Worm (Caenorhabditis elegans) whole organism, late embryonic: ENCODE results near the gene ZK177.9.

ENCODE experiments used
- F13H6.1 ChIP-seq: sonication (generic microtip); optimal IDR thresholded peaks from 2 replicates; lab custom pipeline; 2016; ENCODE audit warnings: missing genetic modification characterization, missing compliant biosample characterization
- K02D7.2 ChIP-seq: sonication (generic microtip); optimal IDR thresholded peaks from 2 replicates; lab custom pipeline; 2017; ENCODE audit warnings: mild to moderate bottlenecking, missing genetic modification characterization, missing compliant biosample characterization
- ama-1 ChIP-seq: fragments of 150-350 bp; optimal IDR thresholded peaks from 2 replicates; lab custom pipeline; 2014
- ceh-2 ChIP-seq: sonication (generic microtip); optimal IDR thresholded peaks from 2 replicates; lab custom pipeline; 2016; ENCODE audit warnings: missing genotype, missing genetic modification characterization, missing compliant biosample characterization
- ceh-22 ChIP-seq: sonication (generic microtip); optimal IDR thresholded peaks from 2 replicates; lab custom pipeline; 2017; ENCODE audit warnings: missing biosample characterization, missing genetic modification characterization
- ceh-24 ChIP-seq: sonication (generic microtip); optimal IDR thresholded peaks from 2 replicates; lab custom pipeline; 2016; ENCODE audit warnings: mild to moderate bottlenecking, missing genetic modification characterization, missing compliant biosample characterization
- ceh-30 ChIP-seq: fragments of 150-350 bp; optimal IDR thresholded peaks from 2 replicates; lab custom pipeline; 2014; ENCODE audit warnings: missing biosample characterization, missing genetic modification characterization
- ceh-34 ChIP-seq: sonication (generic microtip); optimal IDR thresholded peaks from 2 replicates; lab custom pipeline; 2016; ENCODE audit warnings: mild to moderate bottlenecking, missing genetic modification characterization, missing compliant biosample characterization
- ceh-45 ChIP-seq: fragments of 200-800 bp; sonication (Bioruptor generic); IDR thresholded peaks from 2 replicates; pipeline ENCODE4 v1.3.6; 2022; ENCODE audit warnings: missing genetic modification reagents, missing genetic modification characterization, missing compliant biosample characterization
- ceh-48 ChIP-seq: sonication (generic microtip); optimal IDR thresholded peaks from 2 replicates; lab custom pipeline; 2016; ENCODE audit warnings: missing genetic modification characterization, inconsistent platforms, missing compliant biosample characterization
- ceh-9 ChIP-seq: sonication (generic microtip); optimal IDR thresholded peaks from 2 replicates; lab custom pipeline; 2016; ENCODE audit warnings: mild to moderate bottlenecking, missing genetic modification characterization, inconsistent platforms, missing compliant biosample characterization
- che-1 ChIP-seq: sonication (generic microtip); optimal IDR thresholded peaks from 2 replicates; lab custom pipeline; 2016; ENCODE audit warnings: mild to moderate bottlenecking, missing genetic modification characterization, missing compliant biosample characterization
- dmd-4 ChIP-seq: sonication (generic microtip); optimal IDR thresholded peaks from 2 replicates; lab custom pipeline; 2016; ENCODE audit warnings: borderline replicate concordance, missing genetic modification characterization, missing compliant biosample characterization
- elt-2 ChIP-seq: sonication (generic microtip); optimal IDR thresholded peaks from 2 replicates; lab custom pipeline; 2016; ENCODE audit warnings: missing genetic modification reagents, missing genetic modification characterization, missing compliant biosample characterization
- elt-4 ChIP-seq: sonication (generic microtip); optimal IDR thresholded peaks from 2 replicates; lab custom pipeline; 2016; ENCODE audit warnings: missing genetic modification characterization, missing compliant biosample characterization
- eyg-1 ChIP-seq: sonication (generic microtip); optimal IDR thresholded peaks from 2 replicates; lab custom pipeline; 2016; ENCODE audit warnings: missing genotype, missing genetic modification characterization, missing compliant biosample characterization
- fax-1 ChIP-seq: sonication (generic microtip); optimal IDR thresholded peaks from 2 replicates; lab custom pipeline; 2016; ENCODE audit warnings: missing genotype, missing genetic modification characterization, missing compliant biosample characterization
- fkh-6 ChIP-seq: sonication (generic microtip); optimal IDR thresholded peaks from 2 replicates; lab custom pipeline; 2016; ENCODE audit warnings: missing genetic modification characterization, missing compliant biosample characterization
- hlh-13 ChIP-seq: fragments of 200-800 bp; sonication (Bioruptor generic); optimal IDR thresholded peaks from 2 replicates; lab custom pipeline; 2018; ENCODE audit warnings: mild to moderate bottlenecking, missing genetic modification characterization, missing compliant biosample characterization
- hlh-15 ChIP-seq: sonication (generic microtip); optimal IDR thresholded peaks from 2 replicates; lab custom pipeline; 2016; ENCODE audit warnings: missing genetic modification characterization, missing compliant biosample characterization
- hlh-6 ChIP-seq: sonication (generic microtip); optimal IDR thresholded peaks from 2 replicates; lab custom pipeline; 2016; ENCODE audit warnings: missing genotype, missing genetic modification characterization, missing compliant biosample characterization
- hlh-8 ChIP-seq: sonication (generic microtip); optimal IDR thresholded peaks from 2 replicates; lab custom pipeline; 2016; ENCODE audit warnings: missing genotype, missing genetic modification characterization, missing compliant biosample characterization
- lin-11 ChIP-seq: fragments of 200-800 bp; sonication (Bioruptor generic); optimal IDR thresholded peaks from 2 replicates; lab custom pipeline; 2018; ENCODE audit warnings: mild to moderate bottlenecking, missing genetic modification characterization, missing compliant biosample characterization
- mec-3 ChIP-seq: sonication (generic microtip); optimal IDR thresholded peaks from 2 replicates; lab custom pipeline; 2016; ENCODE audit warnings: borderline replicate concordance, missing genetic modification characterization, missing compliant biosample characterization
- nfya-1 ChIP-seq: sonication (generic microtip); optimal IDR thresholded peaks from 2 replicates; lab custom pipeline; 2017; ENCODE audit warnings: missing genetic modification characterization, mild to moderate bottlenecking, missing compliant biosample characterization, antibody characterized with exemption, moderate library complexity
- nhr-11 ChIP-seq: fragments of 150-350 bp; optimal IDR thresholded peaks from 2 replicates; lab custom pipeline; 2014; ENCODE audit warnings: missing biosample characterization, missing genetic modification characterization
- nhr-232 ChIP-seq: sonication (generic microtip); optimal IDR thresholded peaks from 2 replicates; lab custom pipeline; 2016; ENCODE audit warnings: missing genetic modification characterization, missing compliant biosample characterization
- odd-2 ChIP-seq: sonication (generic microtip); optimal IDR thresholded peaks from 2 replicates; lab custom pipeline; 2017; ENCODE audit warnings: antibody characterized with exemption, mild to moderate bottlenecking, missing genetic modification characterization, missing compliant biosample characterization
- pat-9 ChIP-seq: fragments of 200-800 bp; sonication (Bioruptor generic); optimal IDR thresholded peaks from 2 replicates; lab custom pipeline; 2018; ENCODE audit warnings: mild to moderate bottlenecking, missing genetic modification characterization, moderate library complexity, missing compliant biosample characterization
- pha-2 ChIP-seq: sonication (generic microtip); optimal IDR thresholded peaks from 2 replicates; lab custom pipeline; 2017; ENCODE audit warnings: mild to moderate bottlenecking, missing genetic modification characterization, missing compliant biosample characterization
- pha-4 ChIP-seq: fragments of 150-350 bp; optimal IDR thresholded peaks from 2 replicates; lab custom pipeline; 2018; ENCODE audit warnings: missing biosample characterization, missing genetic modification reagents, missing genetic modification characterization
- pqm-1 ChIP-seq: sonication (generic microtip); optimal IDR thresholded peaks from 2 replicates; lab custom pipeline; 2016; ENCODE audit warnings: missing genetic modification characterization, missing compliant biosample characterization
- pros-1 ChIP-seq: fragments of 150-350 bp; optimal IDR thresholded peaks from 2 replicates; lab custom pipeline; 2014; ENCODE audit warnings: missing biosample characterization, missing genetic modification reagents, missing genetic modification characterization
- ref-2 ChIP-seq: sonication (generic microtip); optimal IDR thresholded peaks from 2 replicates; lab custom pipeline; 2016; ENCODE audit warnings: missing genetic modification characterization, missing compliant biosample characterization
- sdc-2 ChIP-seq: sonication (generic microtip); optimal IDR thresholded peaks from 2 replicates; lab custom pipeline; 2016; ENCODE audit warnings: missing genotype, missing genetic modification characterization, missing compliant biosample characterization
- sox-2 ChIP-seq: fragments of 200-800 bp; sonication (Bioruptor generic); IDR thresholded peaks from 2 replicates; pipeline ENCODE4 v1.3.6; 2022; ENCODE audit warnings: missing genetic modification reagents, missing genetic modification characterization, missing compliant biosample characterization
- syd-9 ChIP-seq: sonication (generic microtip); optimal IDR thresholded peaks from 2 replicates; lab custom pipeline; 2016; ENCODE audit warnings: mild to moderate bottlenecking, missing genetic modification characterization, moderate library complexity, missing compliant biosample characterization
- tbx-2 ChIP-seq: sonication (generic microtip); optimal IDR thresholded peaks from 2 replicates; lab custom pipeline; 2016; ENCODE audit warnings: missing genetic modification characterization, missing compliant biosample characterization
- ttx-3 ChIP-seq: sonication (generic microtip); optimal IDR thresholded peaks from 2 replicates; lab custom pipeline; 2016; ENCODE audit warnings: missing genetic modification reagents, missing genetic modification characterization, missing compliant biosample characterization
- unc-86 ChIP-seq: sonication (generic microtip); optimal IDR thresholded peaks from 2 replicates; lab custom pipeline; 2016; ENCODE audit warnings: missing genetic modification characterization, missing compliant biosample characterization
- zip-5 ChIP-seq: sonication (generic microtip); optimal IDR thresholded peaks from 2 replicates; lab custom pipeline; 2016; ENCODE audit warnings: missing genetic modification characterization, missing compliant biosample characterization

ZK177.9 gene

DNA sequence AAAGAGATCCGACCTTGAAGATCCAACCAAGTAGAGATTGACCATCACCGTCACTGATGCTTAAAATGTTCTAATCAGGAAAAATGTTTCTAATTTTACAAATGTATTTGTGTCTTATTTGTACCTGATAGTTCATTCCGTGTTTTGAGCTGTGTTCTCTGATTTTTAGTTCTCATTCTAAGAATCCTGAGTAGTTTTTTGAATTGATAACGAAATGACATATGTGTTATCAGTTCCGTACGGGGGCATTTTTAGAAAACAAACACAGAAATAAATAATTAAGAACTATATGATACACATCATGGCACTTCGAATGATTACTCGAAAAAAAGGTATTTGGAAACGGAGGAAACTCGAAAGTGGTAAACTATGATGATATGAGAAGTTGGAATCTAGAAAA lies 38.0 kb upstream of the ZK177.9 start:
- TF ChIP-seq ceh-2 (tag; lab: Kevin White, UChicago): no peak
- no peak for TF ChIP-seq lin-11 (tag; lab: Kevin White, UChicago)
- no peak for TF ChIP-seq ceh-48 (tag; lab: Kevin White, UChicago)
- TF ChIP-seq nhr-232: no peak
- no peak for TF ChIP-seq ttx-3
- no peak for TF ChIP-seq fax-1 (tag; lab: Kevin White, UChicago)

DNA sequence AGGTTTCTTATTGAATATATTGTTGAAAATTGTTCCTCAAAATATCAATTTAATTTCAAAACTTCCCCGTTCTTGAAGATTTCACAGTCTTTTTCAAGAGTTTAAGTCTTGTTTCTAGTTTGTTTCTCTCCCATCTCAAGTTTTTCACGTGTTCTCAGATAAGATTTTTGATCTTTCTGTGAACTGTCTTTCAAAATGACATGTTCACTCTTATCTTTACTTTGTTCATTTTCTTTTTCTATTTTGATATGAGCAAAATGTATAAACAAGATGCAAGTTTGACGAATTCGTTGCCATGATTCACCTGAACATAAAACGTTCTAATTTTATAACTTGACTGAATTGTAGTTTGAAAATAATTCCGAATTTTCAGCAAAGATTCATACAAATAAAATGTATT lies 37.2 kb upstream of the ZK177.9 start:
- TF ChIP-seq tbx-2: no peak
- no peak for TF ChIP-seq hlh-8 (tag; lab: Kevin White, UChicago)
- TF ChIP-seq elt-2 (tag; lab: Kevin White, UChicago): no peak
- TF ChIP-seq eyg-1 (tag; lab: Kevin White, UChicago): no peak
- no peak for TF ChIP-seq pha-4 (tag; lab: Kevin White, UChicago)
- no peak for TF ChIP-seq ttx-3
- no peak for TF ChIP-seq hlh-15 (tag; lab: Kevin White, UChicago)
- no peak for TF ChIP-seq pat-9 (tag; lab: Kevin White, UChicago)
- no peak for TF ChIP-seq nfya-1 (tag; lab: Kevin White, UChicago)
- no peak for TF ChIP-seq nhr-11 (tag; lab: Kevin White, UChicago)
- no peak for TF ChIP-seq hlh-6 (tag; lab: Kevin White, UChicago)
- no peak for TF ChIP-seq ceh-9 (tag; lab: Kevin White, UChicago)

DNA sequence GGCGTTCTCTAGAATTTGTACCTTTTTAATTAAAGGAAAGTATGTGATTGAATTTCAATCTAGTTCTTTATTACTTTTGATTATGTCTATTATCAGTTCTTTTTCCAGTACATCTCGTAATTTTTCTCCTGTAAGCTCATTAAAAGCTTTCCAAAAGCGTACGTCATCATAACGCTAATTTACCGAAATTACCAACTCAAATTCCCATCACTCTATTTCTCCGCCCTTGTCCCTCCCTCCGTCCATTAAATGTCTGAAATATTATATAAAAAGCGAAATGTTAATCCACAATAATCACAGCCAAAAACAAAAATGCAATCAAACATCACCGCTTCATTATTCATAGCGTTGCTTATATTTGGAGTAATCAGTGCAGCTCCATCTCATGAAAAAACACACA lies 36.8 kb upstream of the ZK177.9 start, which contains the start of gene ins-12:
ins-12 (plus strand) TSS at position 301 of the 400 bp plus-strand sequence.
- TF ChIP-seq syd-9 (tag; lab: Kevin White, UChicago): no peak
- no peak for TF ChIP-seq ama-1 (lab: Kevin White, UChicago)
- TF ChIP-seq ceh-45 (GFP tag; lab: Robert Waterston, UW): no peak
- no peak for TF ChIP-seq sox-2 (GFP tag; lab: Robert Waterston, UW)
- TF ChIP-seq ttx-3: no peak
- TF ChIP-seq pha-4 (tag; lab: Kevin White, UChicago): no peak
- no peak for TF ChIP-seq ceh-30 (tag; lab: Kevin White, UChicago)
- no peak for TF ChIP-seq dmd-4 (tag; lab: Kevin White, UChicago)
- no peak for TF ChIP-seq hlh-8 (tag; lab: Kevin White, UChicago)
- TF ChIP-seq nhr-232: no peak
- no peak for TF ChIP-seq fkh-6 (tag; lab: Kevin White, UChicago)
- no peak for TF ChIP-seq eyg-1 (tag; lab: Kevin White, UChicago)
- TF ChIP-seq ceh-22 (tag; lab: Kevin White, UChicago): no peak
- TF ChIP-seq F13H6.1: no peak
- TF ChIP-seq ceh-48 (tag; lab: Kevin White, UChicago): no peak
- TF ChIP-seq odd-2 (tag; lab: Kevin White, UChicago): no peak
- TF ChIP-seq pqm-1 (tag; lab: Kevin White, UChicago): no peak

DNA sequence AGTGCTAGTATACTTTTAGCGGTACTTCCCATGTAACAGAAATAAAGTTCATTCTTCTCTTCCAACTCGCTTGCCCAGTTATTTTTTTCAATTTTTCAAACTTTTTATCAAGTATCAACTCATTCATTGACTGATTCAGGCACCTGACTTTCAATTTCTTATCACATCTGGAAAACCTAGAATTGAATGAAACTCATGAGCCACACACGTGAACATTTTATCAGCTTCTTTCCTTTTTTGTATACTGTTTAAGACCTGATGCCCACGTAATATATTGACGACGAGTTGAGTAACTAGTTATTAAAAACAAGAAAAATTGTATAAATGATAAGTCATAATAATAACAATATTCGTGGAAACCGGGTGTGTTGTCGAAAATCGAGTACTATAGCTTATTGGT lies 36.0 kb upstream of the ZK177.9 start:
- no peak for TF ChIP-seq mec-3 (tag; lab: Kevin White, UChicago)
- no peak for TF ChIP-seq pha-2 (tag; lab: Kevin White, UChicago)
- no peak for TF ChIP-seq ceh-48 (tag; lab: Kevin White, UChicago)
- no peak for TF ChIP-seq syd-9 (tag; lab: Kevin White, UChicago)
- TF ChIP-seq ceh-24 (tag; lab: Kevin White, UChicago): no peak

DNA sequence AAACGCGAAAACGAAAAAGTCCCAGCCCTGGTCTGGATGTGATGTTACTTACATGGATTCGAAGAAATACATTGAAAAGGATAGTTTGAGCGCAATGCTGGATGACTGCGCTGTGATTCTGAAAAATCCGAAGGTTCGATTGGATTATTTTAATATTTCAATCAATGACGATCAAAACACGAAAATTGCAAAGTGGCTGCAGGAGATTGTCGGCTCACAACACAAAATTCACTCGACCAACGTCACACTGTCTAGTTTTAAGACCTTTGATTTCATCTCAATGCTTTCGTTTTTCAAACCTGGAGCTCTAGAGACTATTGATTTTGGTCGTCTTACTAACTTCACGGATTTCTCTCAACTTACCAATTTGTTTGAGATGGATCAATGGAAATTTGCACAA lies 34.0 kb upstream of the ZK177.9 start, which contains the start of gene C17C3.5:
C17C3.5 (plus strand) TSS at position 301 of the 400 bp plus-strand sequence.
- TF ChIP-seq pros-1 (tag; lab: Kevin White, UChicago): no peak
- TF ChIP-seq eyg-1 (tag; lab: Kevin White, UChicago): no peak
- TF ChIP-seq unc-86 (tag; lab: Kevin White, UChicago): no peak
- no peak for TF ChIP-seq syd-9 (tag; lab: Kevin White, UChicago)
- no peak for TF ChIP-seq elt-4 (tag; lab: Kevin White, UChicago)
- TF ChIP-seq che-1 (tag; lab: Kevin White, UChicago): no peak
- no peak for TF ChIP-seq ceh-22 (tag; lab: Kevin White, UChicago)
- no peak for TF ChIP-seq zip-5 (tag; lab: Kevin White, UChicago)
- no peak for TF ChIP-seq F13H6.1
- no peak for TF ChIP-seq ceh-34
- TF ChIP-seq pha-2 (tag; lab: Kevin White, UChicago): no peak
- TF ChIP-seq K02D7.2 (tag; lab: Kevin White, UChicago): no peak
- TF ChIP-seq hlh-13: no peak
- TF ChIP-seq ref-2 (tag; lab: Kevin White, UChicago): no peak
- no peak for TF ChIP-seq sdc-2 (tag; lab: Kevin White, UChicago)
